Worm (Caenorhabditis elegans) whole organism, L4 larva: ENCODE results near the gene M01A8.1.

Experiments used
- F37D6.2 ChIP-seq: sonication (generic microtip); optimal IDR thresholded peaks from 2 replicates; lab custom pipeline; 2016; ENCODE audit warnings: mild to moderate bottlenecking, missing genetic modification characterization, missing compliant biosample characterization
- F49E8.2 ChIP-seq: sonication (generic microtip); optimal IDR thresholded peaks from 2 replicates; lab custom pipeline; 2016; ENCODE audit warnings: missing compliant biosample characterization, mild to moderate bottlenecking, missing genetic modification characterization, borderline replicate concordance
- T20F7.1 ChIP-seq: fragments of 200-800 bp; sonication (Bioruptor generic); optimal IDR thresholded peaks from 2 replicates; lab custom pipeline; 2018; ENCODE audit warnings: mild to moderate bottlenecking, missing genetic modification characterization, missing compliant biosample characterization
- Y48G9A.11 ChIP-seq: fragments of 200-800 bp; sonication (Bioruptor generic); IDR thresholded peaks from 2 replicates; pipeline ENCODE4 v1.3.6; 2022; ENCODE audit warnings: missing genetic modification reagents, missing genetic modification characterization, missing compliant biosample characterization
- Y5F2A.4 ChIP-seq: fragments of 200-800 bp; sonication (Bioruptor generic); optimal IDR thresholded peaks from 2 replicates; lab custom pipeline; 2018; ENCODE audit warnings: mild to moderate bottlenecking, missing genetic modification characterization, missing compliant biosample characterization
- Y75B8A.6 ChIP-seq: fragments of 200-800 bp; sonication (Bioruptor generic); IDR thresholded peaks from 2 replicates; pipeline ENCODE4 v1.3.6; 2022; ENCODE audit warnings: missing genetic modification reagents, missing genetic modification characterization, missing compliant biosample characterization
- ZK546.5 ChIP-seq, 2 experiments: sonication (generic microtip); optimal IDR thresholded peaks; 2 replicates each; lab custom pipeline; 2017; ENCODE audit warnings: missing biosample characterization in 2 of 2, missing genetic modification characterization in 2 of 2
- aha-1 ChIP-seq: fragments of 150-350 bp; peaks from one replicate; lab custom pipeline; 2014; ENCODE audit warnings: missing biosample characterization, missing genetic modification characterization
- attf-4 ChIP-seq: sonication (generic microtip); optimal IDR thresholded peaks from 3 replicates; lab custom pipeline; 2017; ENCODE audit warnings: missing biosample characterization, missing genetic modification characterization
- ceh-44 ChIP-seq: fragments of 200-800 bp; sonication (Bioruptor generic); IDR thresholded peaks from 2 replicates; pipeline ENCODE4 v1.3.6; 2022; ENCODE audit warnings: missing genetic modification reagents, missing genetic modification characterization, missing compliant biosample characterization
- ctbp-1 ChIP-seq: fragments of 200-800 bp; sonication (Bioruptor generic); IDR thresholded peaks from 2 replicates; pipeline ENCODE4 v1.3.6; 2022; ENCODE audit warnings: missing genetic modification reagents, missing genetic modification characterization, missing compliant biosample characterization
- daf-16 ChIP-seq, 3 experiments: sonication (generic microtip); optimal IDR thresholded peaks; 2 replicates each; lab custom pipeline; 2016 to 2017; ENCODE audit warnings: missing genetic modification characterization in 3 of 3, missing genetic modification reagents in 3 of 3, mild to moderate bottlenecking in 2 of 3, missing compliant biosample characterization in 2 of 3, missing biosample characterization in 1 of 3, moderate library complexity in 1 of 3
- dmd-9 ChIP-seq: fragments of 200-800 bp; sonication (Bioruptor generic); IDR thresholded peaks from 2 replicates; pipeline ENCODE4 v1.3.6; 2022; ENCODE audit warnings: missing genetic modification reagents, missing genetic modification characterization, missing compliant biosample characterization
- egl-43 ChIP-seq: fragments of 200-800 bp; sonication (Bioruptor generic); IDR thresholded peaks from 2 replicates; pipeline ENCODE4 v1.3.6; 2022; ENCODE audit warnings: missing genetic modification reagents, missing genetic modification characterization, missing compliant biosample characterization
- fos-1 ChIP-seq: fragments of 150-350 bp; optimal IDR thresholded peaks from 2 replicates; lab custom pipeline; 2014; ENCODE audit warnings: missing biosample characterization, missing genetic modification characterization
- gei-8 ChIP-seq: fragments of 200-800 bp; sonication (Bioruptor generic); optimal IDR thresholded peaks from 2 replicates; lab custom pipeline; 2018; ENCODE audit warnings: mild to moderate bottlenecking, missing genetic modification characterization, missing compliant biosample characterization
- hlh-11 ChIP-seq: fragments of 200-800 bp; sonication (Bioruptor generic); optimal IDR thresholded peaks from 2 replicates; lab custom pipeline; 2018; ENCODE audit warnings: mild to moderate bottlenecking, missing genetic modification characterization, missing compliant biosample characterization
- lin-1 ChIP-seq: fragments of 200-800 bp; sonication (Bioruptor generic); IDR thresholded peaks from 2 replicates; pipeline ENCODE4 v1.3.6; 2022; ENCODE audit warnings: missing genetic modification reagents, missing genetic modification characterization, missing compliant biosample characterization
- lin-29 ChIP-seq: fragments of 200-800 bp; sonication (Bioruptor generic); IDR thresholded peaks from 2 replicates; pipeline ENCODE4 v1.3.6; 2022; ENCODE audit warnings: missing genetic modification reagents, missing genetic modification characterization, missing compliant biosample characterization
- lin-38 ChIP-seq: fragments of 200-800 bp; sonication (Bioruptor generic); IDR thresholded peaks from 2 replicates; pipeline ENCODE4 v1.3.6; 2022; ENCODE audit warnings: missing genetic modification reagents, missing genetic modification characterization, missing compliant biosample characterization
- madf-5 ChIP-seq, 2 experiments: fragments of 200-800 bp; sonication (Bioruptor generic); IDR thresholded peaks; 2 replicates each; pipeline ENCODE4 v1.3.6; 2022; ENCODE audit warnings: missing compliant biosample characterization in 2 of 2, missing genetic modification characterization in 2 of 2
- mdl-1 ChIP-seq, 2 experiments: fragments of 150-350 bp in 1 of 2; sonication (generic microtip) in 1 of 2; optimal IDR thresholded peaks; 2 replicates each; lab custom pipeline; 2014 to 2017; ENCODE audit warnings: missing biosample characterization in 2 of 2, missing genetic modification characterization in 2 of 2
- mes-2 ChIP-seq: sonication (generic microtip); optimal IDR thresholded peaks from 2 replicates; lab custom pipeline; 2016; ENCODE audit warnings: missing genotype, mild to moderate bottlenecking, missing genetic modification characterization, missing compliant biosample characterization; ENCODE audit not compliant: poor library complexity, severe bottlenecking
- nhr-10 ChIP-seq: fragments of 150-350 bp; optimal IDR thresholded peaks from 2 replicates; lab custom pipeline; 2014; ENCODE audit warnings: missing biosample characterization, missing genetic modification characterization
- nhr-102 ChIP-seq: sonication (generic microtip); optimal IDR thresholded peaks from 2 replicates; lab custom pipeline; 2016; ENCODE audit warnings: mild to moderate bottlenecking, missing genetic modification characterization, moderate library complexity, missing compliant biosample characterization
- nhr-111 ChIP-seq: fragments of 200-800 bp; sonication (Bioruptor generic); optimal IDR thresholded peaks from 2 replicates; lab custom pipeline; 2018; ENCODE audit warnings: mild to moderate bottlenecking, missing genetic modification characterization, missing compliant biosample characterization
- nhr-237 ChIP-seq: sonication (generic microtip); optimal IDR thresholded peaks from 2 replicates; lab custom pipeline; 2017; ENCODE audit warnings: missing biosample characterization, missing genetic modification characterization
- nhr-28 ChIP-seq: fragments of 150-350 bp; optimal IDR thresholded peaks from 2 replicates; lab custom pipeline; 2014; ENCODE audit warnings: missing biosample characterization, missing genetic modification characterization
- nhr-48 ChIP-seq: sonication (generic microtip); optimal IDR thresholded peaks from 2 replicates; lab custom pipeline; 2016; ENCODE audit warnings: mild to moderate bottlenecking, missing genetic modification characterization, missing compliant biosample characterization
- nhr-76 ChIP-seq: fragments of 150-350 bp; optimal IDR thresholded peaks from 2 replicates; lab custom pipeline; 2014; ENCODE audit warnings: missing biosample characterization, missing genetic modification characterization
- pqm-1 ChIP-seq: sonication (generic microtip); optimal IDR thresholded peaks from 2 replicates; lab custom pipeline; 2017; ENCODE audit warnings: missing biosample characterization, missing genetic modification characterization
- rbr-2 ChIP-seq: sonication (generic microtip); optimal IDR thresholded peaks from 2 replicates; lab custom pipeline; 2016; ENCODE audit warnings: missing genotype, missing genetic modification characterization, missing compliant biosample characterization
- saeg-2 ChIP-seq: fragments of 200-800 bp; sonication (Bioruptor generic); IDR thresholded peaks from 2 replicates; pipeline ENCODE4 v1.3.6; 2022; ENCODE audit warnings: missing genetic modification reagents, missing genetic modification characterization, missing compliant biosample characterization
- set-16 ChIP-seq: fragments of 200-800 bp; sonication (Bioruptor generic); IDR thresholded peaks from 2 replicates; pipeline ENCODE4 v1.3.6; 2022; ENCODE audit warnings: missing genetic modification reagents, missing genetic modification characterization, missing compliant biosample characterization
- snpc-1.2 ChIP-seq: fragments of 200-800 bp; sonication (Bioruptor generic); IDR thresholded peaks from 2 replicates; pipeline ENCODE4 v1.3.6; 2022; ENCODE audit warnings: missing genetic modification reagents, missing genetic modification characterization, missing compliant biosample characterization
- spr-1 ChIP-seq: sonication (generic microtip); optimal IDR thresholded peaks from 2 replicates; lab custom pipeline; 2016; ENCODE audit warnings: mild to moderate bottlenecking, missing genetic modification characterization, missing compliant biosample characterization
- unc-62 ChIP-seq, 3 experiments: fragments of 150-350 bp in 1 of 3; sonication (generic microtip); optimal IDR thresholded peaks in 2 of 3; peaks in 1 of 3; 1 replicate in 1 of 3; 2 replicates in 2 of 3; lab custom pipeline; 2014 to 2017; ENCODE audit warnings: missing biosample characterization in 3 of 3, missing genetic modification characterization in 3 of 3, missing genetic modification reagents in 3 of 3, missing genotype in 1 of 3
- vab-7 ChIP-seq: fragments of 200-800 bp; sonication (Bioruptor generic); IDR thresholded peaks from 2 replicates; pipeline ENCODE4 v1.3.6; 2022; ENCODE audit warnings: missing genetic modification reagents, missing genetic modification characterization, missing compliant biosample characterization
- zfp-2 ChIP-seq: sonication (generic microtip); optimal IDR thresholded peaks from 2 replicates; lab custom pipeline; 2016; ENCODE audit warnings: mild to moderate bottlenecking, missing genetic modification characterization, missing compliant biosample characterization

The M01A8.1 gene

DNA sequence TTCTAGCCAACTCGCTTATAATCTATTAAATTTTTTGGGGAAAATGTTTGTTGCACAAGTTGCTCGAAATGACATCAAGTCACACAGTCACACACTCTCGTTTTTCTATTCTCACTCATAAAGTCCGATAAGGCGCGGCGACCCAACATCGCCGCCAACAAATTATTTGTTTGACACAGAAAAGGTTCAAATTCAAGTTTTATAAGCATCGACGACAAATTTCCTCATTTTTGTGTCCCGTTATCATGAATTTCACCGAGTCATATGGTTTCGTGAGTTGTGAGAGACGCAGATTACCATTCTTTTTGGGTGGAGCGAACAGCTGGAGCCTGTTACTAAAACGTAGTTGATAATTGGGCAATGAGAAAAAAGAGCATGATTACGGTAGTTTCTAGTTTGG is 32.8 kb downstream of the M01A8.1 start (continued):
- TF ChIP-seq daf-16 (GFP tag; optimal IDR thresholded peaks at IDR 0.05; lab: Kevin White, UChicago) (no peak), daf-16 (tag; optimal IDR thresholded peaks at IDR 0.05; lab: Kevin White, UChicago) (peak; percentile 76), ctbp-1 (GFP tag; lab: Robert Waterston, UW) (no peak), saeg-2 (GFP tag; lab: Robert Waterston, UW) (no peak), nhr-102 (tag; lab: Kevin White, UChicago) (peak; percentile 47), fos-1 (no peak), Y48G9A.11 (no peak), T20F7.1 (peak; percentile 10), madf-5 (GFP tag; IDR thresholded peaks at IDR 0.05; lab: Robert Waterston, UW) (no peak), hlh-11 (tag; lab: Kevin White, UChicago) (peak; percentile 94), lin-1 (GFP tag; lab: Robert Waterston, UW) (peak; percentile 37; the same call in 1 of the 2 replicates), nhr-237 (no peak), spr-1 (tag; lab: Kevin White, UChicago) (no peak), mes-2 (no peak), lin-29 (no peak)

DNA sequence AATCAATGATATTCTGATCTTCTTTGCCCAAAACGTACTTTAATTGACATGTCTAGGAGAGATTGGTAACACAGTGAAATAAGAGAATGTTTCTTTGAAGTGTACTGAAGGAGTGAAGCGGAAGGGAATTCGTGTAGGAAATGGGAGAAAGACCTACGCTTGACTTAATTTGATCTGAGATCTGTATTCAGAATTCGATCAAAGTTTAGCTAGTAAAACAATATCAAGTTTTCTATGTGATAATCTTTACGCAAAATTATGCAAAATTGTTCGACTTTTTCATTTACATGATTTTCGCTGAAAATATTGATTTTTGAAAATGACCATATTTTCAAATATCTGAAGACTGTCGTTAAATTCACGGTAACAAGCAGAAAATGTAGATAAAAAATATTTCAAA is 40.3 kb downstream of the M01A8.1 start, which contains the start of gene K01B6.4:
Gene K01B6.4, minus strand, starts transcription at position 101 of the 400 bp plus-strand sequence.
- TF ChIP-seq ctbp-1 (GFP tag; lab: Robert Waterston, UW), result no peak
- TF ChIP-seq aha-1, result peak; percentile 25

DNA sequence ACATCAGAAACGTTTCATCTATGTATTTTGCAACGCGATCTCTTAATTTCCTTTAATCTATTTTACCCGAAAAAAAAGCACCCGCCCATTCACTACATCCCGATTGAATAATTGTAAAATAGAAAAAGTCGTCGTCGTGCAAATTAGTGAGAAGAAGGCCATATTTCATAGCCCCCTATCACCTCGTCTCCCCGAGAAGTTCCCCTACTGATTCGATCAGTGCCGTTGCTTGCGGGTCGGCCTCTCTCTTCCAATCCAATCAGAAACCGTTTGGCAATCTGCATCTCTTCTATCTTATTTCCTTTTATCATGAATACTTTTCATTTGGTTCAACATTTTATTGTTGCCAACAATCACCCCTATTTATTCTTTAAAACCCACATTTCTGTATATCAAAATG is 42.1 kb downstream of the M01A8.1 start:
- TF ChIP-seq Y5F2A.4 (GFP tag; lab: Kevin White, UChicago) (no peak), egl-43 (no peak), unc-62 (GFP tag; optimal IDR thresholded peaks at IDR 0.05 in 1 of 2; lab: Kevin White, UChicago) (peak in 1 of 2 experiments; percentile 71), unc-62 (tag; optimal IDR thresholded peaks at IDR 0.05; lab: Kevin White, UChicago) (no peak), madf-5 (GFP tag; IDR thresholded peaks at IDR 0.05; lab: Robert Waterston, UW) (no peak), mdl-1 (tag; optimal IDR thresholded peaks at IDR 0.05; lab: Kevin White, UChicago) (no peak), nhr-111 (GFP tag; lab: Kevin White, UChicago) (no peak)

DNA sequence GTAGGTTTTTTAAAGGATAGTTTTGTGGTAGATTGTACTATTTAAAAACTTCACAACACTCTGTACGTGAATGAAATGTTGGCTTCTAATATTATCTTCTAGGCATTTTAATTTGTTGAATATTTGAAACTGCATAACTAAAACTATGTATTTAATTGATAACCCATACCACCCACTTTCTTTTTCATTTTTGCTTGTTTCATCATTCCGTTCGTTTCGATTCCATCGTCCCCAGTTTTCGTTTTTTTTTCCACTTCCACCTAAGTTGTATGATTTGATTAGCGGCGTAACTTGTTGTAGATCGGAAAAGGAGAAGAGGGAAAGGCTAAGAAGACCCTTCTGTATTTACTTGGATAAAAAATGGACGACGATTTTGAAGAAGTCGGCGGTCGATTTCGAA is 42.9 kb downstream of the M01A8.1 start, which contains the start of gene K01B6.3:
Gene K01B6.3, plus strand, starts transcription at position 301 of the 400 bp plus-strand sequence.
- TF ChIP-seq F37D6.2 (tag; lab: Kevin White, UChicago) (no peak), ZK546.5 (tag; optimal IDR thresholded peaks at IDR 0.05; lab: Kevin White, UChicago) (no peak), dmd-9 (no peak)

DNA sequence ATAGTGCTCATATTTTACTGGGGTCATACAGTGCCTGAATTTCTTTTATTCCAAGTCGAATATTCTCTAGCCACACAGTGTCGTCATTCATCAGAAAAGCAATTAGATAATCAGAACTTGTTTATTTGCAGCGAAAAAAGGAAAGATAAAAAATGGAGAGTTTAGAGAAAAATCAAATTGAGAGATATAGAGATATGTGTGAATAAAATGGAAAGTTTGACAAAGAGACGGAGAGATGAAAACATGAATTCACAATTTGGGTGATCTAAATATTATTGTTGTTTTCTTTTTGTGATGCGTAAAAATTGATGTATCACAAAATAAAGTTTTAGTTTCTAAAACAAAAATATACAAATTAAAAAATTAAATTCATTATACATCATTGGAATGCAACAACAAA is 43.6 kb downstream of the M01A8.1 start:
- TF ChIP-seq nhr-28 (tag; lab: Kevin White, UChicago), result peak; percentile 32
- TF ChIP-seq pqm-1 (tag; lab: Kevin White, UChicago), result no peak
- no peak for TF ChIP-seq ceh-44 (GFP tag; lab: Robert Waterston, UW)
- no peak for TF ChIP-seq saeg-2 (GFP tag; lab: Robert Waterston, UW)
- no peak for TF ChIP-seq nhr-10
- TF ChIP-seq F49E8.2 (tag; lab: Kevin White, UChicago), result no peak

DNA sequence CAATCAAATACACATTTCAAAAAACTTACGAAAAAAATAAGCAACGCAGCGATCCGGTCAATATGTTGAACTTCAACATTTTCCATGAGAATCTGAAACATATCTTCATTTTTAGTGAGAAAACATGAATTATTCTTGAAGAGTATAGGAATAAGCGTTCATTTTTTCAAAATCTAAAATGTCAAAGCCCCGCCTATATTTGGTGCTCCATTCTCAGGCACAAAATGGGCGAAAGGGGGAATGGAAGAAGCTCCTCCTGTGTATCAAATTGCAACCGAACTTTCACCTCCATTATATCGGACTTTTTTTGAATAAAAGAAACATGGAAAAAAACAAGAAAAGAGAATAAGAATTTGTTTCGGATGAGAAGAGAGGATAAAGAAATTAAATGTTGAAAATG is 49.5 kb downstream of the M01A8.1 start, which contains the start of gene srx-45:
Gene srx-45, minus strand, starts transcription at position 101 of the 400 bp plus-strand sequence.
- TF ChIP-seq daf-16 (GFP tag; optimal IDR thresholded peaks at IDR 0.05; lab: Kevin White, UChicago) (no peak), daf-16 (tag; optimal IDR thresholded peaks at IDR 0.05; lab: Kevin White, UChicago) (no peak), vab-7 (no peak), rbr-2 (tag; lab: Kevin White, UChicago) (no peak), nhr-76 (tag; lab: Kevin White, UChicago) (no peak), lin-38 (GFP tag; lab: Robert Waterston, UW) (no peak), Y75B8A.6 (GFP tag; lab: Robert Waterston, UW) (no peak), set-16 (GFP tag; lab: Robert Waterston, UW) (no peak), ceh-44 (GFP tag; lab: Robert Waterston, UW) (no peak), F37D6.2 (tag; lab: Kevin White, UChicago) (no peak), gei-8 (no peak), nhr-28 (tag; lab: Kevin White, UChicago) (no peak), zfp-2 (tag; lab: Kevin White, UChicago) (no peak), nhr-48 (no peak), snpc-1.2 (no peak), attf-4 (tag; lab: Kevin White, UChicago) (no peak)
- TF ChIP-seq, all 104 proteins: peak for 0
